Fruit fly (Drosophila melanogaster) whole organism, embryonic: ENCODE data around the gene CG43999.
A peak's percentile ranks its signal among the peaks of the same experiment; 100 is the strongest.

ENCODE experiments used
- ATbp ChIP-seq: fragments of 200-800 bp; sonication (Bioruptor generic); optimal IDR thresholded peaks from 2 replicates; lab custom pipeline; 2017; ENCODE audit warnings: missing biosample characterization, mild to moderate bottlenecking, missing genetic modification characterization, missing genetic modification reagents
- Atf3 ChIP-seq: fragments of 200-800 bp; sonication (Bioruptor generic); optimal IDR thresholded peaks from 3 replicates; lab custom pipeline; 2016; ENCODE audit warnings: missing biosample characterization, missing genetic modification characterization
- Awh ChIP-seq: fragments of 200-800 bp; sonication (Bioruptor generic); IDR thresholded peaks from 2 replicates; pipeline ENCODE4, ENCODE4 v1.3.6; 2022; ENCODE audit warnings: missing biosample characterization, missing genetic modification characterization
- BEAF-32 ChIP-seq: fragments of 200-800 bp; sonication (Bioruptor generic); optimal IDR thresholded peaks from 3 replicates; lab custom pipeline; 2017; ENCODE audit warnings: missing biosample characterization, missing genetic modification characterization, mild to moderate bottlenecking, moderate library complexity, missing genetic modification reagents
- CG1024 ChIP-seq: fragments of 200-800 bp; sonication (Bioruptor generic); IDR thresholded peaks from 2 replicates; pipeline ENCODE4 v1.3.6; 2022; ENCODE audit warnings: missing biosample characterization, missing genetic modification characterization
- CG10321 ChIP-seq: fragments of 200-800 bp; sonication (Bioruptor generic); IDR thresholded peaks from 2 replicates; pipeline ENCODE4 v1.3.6; 2022; ENCODE audit warnings: missing biosample characterization, missing genetic modification characterization
- CG10543 ChIP-seq: fragments of 200-800 bp; sonication (Bioruptor generic); optimal IDR thresholded peaks from 3 replicates; lab custom pipeline; 2017; ENCODE audit warnings: missing biosample characterization, mild to moderate bottlenecking, missing genetic modification characterization, moderate library complexity
- CG11504 ChIP-seq: fragments of 200-800 bp; sonication (Bioruptor generic); optimal IDR thresholded peaks from 3 replicates; lab custom pipeline; 2019; ENCODE audit warnings: missing biosample characterization, mild to moderate bottlenecking, missing genetic modification characterization, moderate library complexity
- CG11560 ChIP-seq: fragments of 200-800 bp; sonication (Bioruptor generic); IDR thresholded peaks from 3 replicates; pipeline ENCODE4 v1.3.6; 2022; ENCODE audit warnings: missing biosample characterization, missing genetic modification characterization
- CG12769 ChIP-seq: fragments of 200-800 bp; sonication (Bioruptor generic); optimal IDR thresholded peaks from 2 replicates; lab custom pipeline; 2019; ENCODE audit warnings: missing biosample characterization, mild to moderate bottlenecking, missing genetic modification characterization, moderate library complexity
- CG14667 ChIP-seq: fragments of 200-800 bp; sonication (Bioruptor generic); IDR thresholded peaks from 2 replicates; pipeline ENCODE4 v1.3.6; 2022; ENCODE audit warnings: missing biosample characterization, missing genetic modification characterization
- CG1603 ChIP-seq: fragments of 200-800 bp; sonication (Bioruptor generic); optimal IDR thresholded peaks from 2 replicates; lab custom pipeline; 2019; ENCODE audit warnings: missing biosample characterization, mild to moderate bottlenecking, missing genetic modification characterization, moderate library complexity
- CG17385 ChIP-seq: fragments of 200-800 bp; sonication (Bioruptor generic); optimal IDR thresholded peaks from 3 replicates; lab custom pipeline; 2018; ENCODE audit warnings: missing biosample characterization, mild to moderate bottlenecking, missing genetic modification characterization
- CG17829 ChIP-seq: fragments of 200-800 bp; optimal IDR thresholded peaks from 2 replicates; lab custom pipeline; 2019; ENCODE audit warnings: missing biosample characterization, mild to moderate bottlenecking, missing genetic modification characterization, moderate library complexity
- CG18619 ChIP-seq: fragments of 200-800 bp; sonication (Bioruptor generic); optimal IDR thresholded peaks from 3 replicates; lab custom pipeline; 2017; ENCODE audit warnings: missing biosample characterization, mild to moderate bottlenecking, missing genetic modification characterization
- CG2199 ChIP-seq: fragments of 200-800 bp; sonication (Bioruptor generic); IDR thresholded peaks from 3 replicates; pipeline ENCODE4 v1.3.6; 2022; ENCODE audit warnings: missing biosample characterization, missing genetic modification characterization
- CG31365 ChIP-seq: fragments of 200-800 bp; sonication (Bioruptor generic); optimal IDR thresholded peaks from 2 replicates; lab custom pipeline; 2018; ENCODE audit warnings: missing biosample characterization, mild to moderate bottlenecking, missing genetic modification characterization
- CG31441 ChIP-seq: fragments of 200-800 bp; sonication (Bioruptor generic); IDR thresholded peaks from 2 replicates; pipeline ENCODE4 v1.3.6; 2022; ENCODE audit warnings: missing biosample characterization, missing genetic modification characterization
- CG3847 ChIP-seq: fragments of 200-800 bp; sonication (Bioruptor generic); IDR thresholded peaks from 2 replicates; pipeline ENCODE4 v1.3.6; 2022; ENCODE audit warnings: missing biosample characterization, missing genetic modification characterization
- CG4404 ChIP-seq: fragments of 200-800 bp; sonication (Bioruptor generic); IDR thresholded peaks from 2 replicates; pipeline ENCODE4 v1.3.6; 2022; ENCODE audit warnings: missing biosample characterization, missing genetic modification characterization
- CG7556 ChIP-seq: fragments of 200-800 bp; sonication (Bioruptor generic); optimal IDR thresholded peaks from 2 replicates; lab custom pipeline; 2017; ENCODE audit warnings: missing biosample characterization, mild to moderate bottlenecking, missing genetic modification characterization
- CG7987 ChIP-seq: fragments of 200-800 bp; sonication (Bioruptor generic); optimal IDR thresholded peaks from 2 replicates; lab custom pipeline; 2018; ENCODE audit warnings: missing biosample characterization, mild to moderate bottlenecking, missing genetic modification characterization, moderate library complexity
- CkIIα-i1 ChIP-seq: fragments of 200-800 bp; sonication (Bioruptor generic); IDR thresholded peaks from 2 replicates; pipeline ENCODE4 v1.3.6; 2022; ENCODE audit warnings: missing biosample characterization, missing genetic modification characterization
- D ChIP-seq, 2 experiments: fragments of 200-800 bp in 1 of 2; fragments of >200 bp in 1 of 2; sonication (Bioruptor generic) in 1 of 2; optimal IDR thresholded peaks; 2 replicates in 1 of 2; 3 replicates in 1 of 2; lab custom pipeline; 2017; ENCODE audit warnings: mild to moderate bottlenecking in 1 of 2, missing biosample characterization in 1 of 2, missing genetic modification characterization in 1 of 2, missing genetic modification reagents in 1 of 2
- Ets65A ChIP-seq: fragments of 200-800 bp; sonication (Bioruptor generic); peaks from one replicate; lab custom pipeline; 2016; ENCODE audit warnings: missing biosample characterization, missing genetic modification characterization
- Fer2 ChIP-seq: fragments of 200-800 bp; sonication (Bioruptor generic); optimal IDR thresholded peaks from 2 replicates; lab custom pipeline; 2018; ENCODE audit warnings: missing biosample characterization, mild to moderate bottlenecking, missing genetic modification characterization, moderate library complexity
- H2.0 ChIP-seq: fragments of 200-800 bp; sonication (Bioruptor generic); IDR thresholded peaks from 2 replicates; pipeline ENCODE4 v1.3.6; 2022; ENCODE audit warnings: missing biosample characterization, missing genetic modification characterization
- HHEX ChIP-seq: fragments of 200-800 bp; sonication (Bioruptor generic); optimal IDR thresholded peaks from 3 replicates; lab custom pipeline; 2017; ENCODE audit warnings: missing biosample characterization, mild to moderate bottlenecking, missing genetic modification characterization, missing genetic modification reagents
- HLH3B ChIP-seq: fragments of 200-800 bp; sonication (Bioruptor generic); IDR thresholded peaks from 2 replicates; pipeline ENCODE4 v1.3.6; 2022; ENCODE audit warnings: missing biosample characterization, missing genetic modification characterization
- Hsf ChIP-seq: fragments of 200-800 bp; sonication (Bioruptor generic); optimal IDR thresholded peaks from 3 replicates; lab custom pipeline; 2016; ENCODE audit warnings: missing biosample characterization, missing genetic modification characterization
- Jarid2 ChIP-seq: fragments of 200-800 bp; sonication (Bioruptor generic); optimal IDR thresholded peaks from 3 replicates; lab custom pipeline; 2017; ENCODE audit warnings: mild to moderate bottlenecking, missing biosample characterization, missing genetic modification reagents, missing genetic modification characterization
- Neu2 ChIP-seq: fragments of 200-800 bp; sonication (Bioruptor generic); optimal IDR thresholded peaks from 3 replicates; lab custom pipeline; 2016; ENCODE audit warnings: missing biosample characterization, missing genetic modification characterization, borderline replicate concordance
- Opbp ChIP-seq: fragments of 200-800 bp; sonication (Bioruptor generic); IDR thresholded peaks from 3 replicates; pipeline ENCODE4 v1.3.6; 2022; ENCODE audit warnings: missing biosample characterization, missing genetic modification characterization; ENCODE audit not compliant: partially characterized antibody
- Poxn ChIP-seq: fragments of 200-800 bp; sonication (Bioruptor generic); IDR thresholded peaks from 2 replicates; pipeline ENCODE4 v1.3.6; 2022; ENCODE audit warnings: missing biosample characterization, missing genetic modification characterization
- Ptx1 ChIP-seq: fragments of 200-800 bp; sonication (Bioruptor generic); IDR thresholded peaks from 2 replicates; pipeline ENCODE4 v1.3.6; 2022; ENCODE audit warnings: missing biosample characterization, missing genetic modification characterization
- ap ChIP-seq: fragments of 200-800 bp; sonication (Bioruptor generic); IDR thresholded peaks from 2 replicates; pipeline ENCODE4 v1.3.6; 2022; ENCODE audit warnings: missing biosample characterization, missing genetic modification characterization
- crol ChIP-seq: fragments of 200-800 bp; sonication (Bioruptor generic); IDR thresholded peaks from 2 replicates; pipeline ENCODE4 v1.3.6; 2022; ENCODE audit warnings: missing biosample characterization, missing genetic modification characterization
- ems ChIP-seq: fragments of 200-800 bp; sonication (Bioruptor generic); optimal IDR thresholded peaks from 3 replicates; lab custom pipeline; 2016; ENCODE audit warnings: missing biosample characterization, missing genetic modification characterization
- en ChIP-seq: fragments of 200-800 bp; sonication (Bioruptor generic); optimal IDR thresholded peaks from 2 replicates; lab custom pipeline; 2016; ENCODE audit warnings: missing biosample characterization, missing genetic modification characterization
- esg ChIP-seq: fragments of 200-800 bp; sonication (Bioruptor generic); conservative IDR thresholded peaks from 2 replicates; pipeline ENCODE4 v1.3.6; 2022; ENCODE audit warnings: missing biosample characterization, missing genetic modification characterization
- fru ChIP-seq: fragments of >200 bp; optimal IDR thresholded peaks from 2 replicates; lab custom pipeline; 2017
- gsb-n ChIP-seq: fragments of 200-800 bp; sonication (Bioruptor generic); optimal IDR thresholded peaks from 3 replicates; lab custom pipeline; 2018; ENCODE audit warnings: missing biosample characterization, mild to moderate bottlenecking, missing genetic modification characterization
- kay ChIP-seq: fragments of 200-800 bp; sonication (Bioruptor generic); optimal IDR thresholded peaks from 2 replicates; lab custom pipeline; 2016; ENCODE audit warnings: missing biosample characterization, missing genetic modification characterization
- pfk ChIP-seq: fragments of 200-800 bp; sonication (Bioruptor generic); optimal IDR thresholded peaks from 2 replicates; lab custom pipeline; 2018; ENCODE audit warnings: missing biosample characterization, mild to moderate bottlenecking, missing genetic modification characterization, moderate library complexity
- sc ChIP-seq, 3 experiments: fragments of >200 bp in 2 of 3; fragments of 200-800 bp in 1 of 3; sonication (Bioruptor generic) in 1 of 3; optimal IDR thresholded peaks; 2 replicates in 2 of 3; 3 replicates in 1 of 3; lab custom pipeline; 2017; ENCODE audit warnings: mild to moderate bottlenecking in 1 of 3, missing biosample characterization in 1 of 3, missing genetic modification characterization in 1 of 3, missing genetic modification reagents in 1 of 3
- sens ChIP-seq: fragments of 200-800 bp; sonication (Bioruptor generic); peaks from one replicate; lab custom pipeline; 2016; ENCODE audit warnings: missing biosample characterization, missing genetic modification characterization
- seq ChIP-seq: fragments of 200-800 bp; sonication (Bioruptor generic); IDR thresholded peaks from 2 replicates; pipeline ENCODE4 v1.3.6; 2022; ENCODE audit warnings: missing biosample characterization, missing genetic modification characterization
- shn ChIP-seq: fragments of 200-800 bp; sonication (Bioruptor generic); optimal IDR thresholded peaks from 3 replicates; lab custom pipeline; 2016; ENCODE audit warnings: missing biosample characterization, missing genetic modification characterization
- ttk ChIP-seq: fragments of 200-800 bp; sonication (Bioruptor generic); IDR thresholded peaks from 2 replicates; pipeline ENCODE4 v2.1.2; 2022; ENCODE audit warnings: missing biosample characterization, missing genetic modification characterization
- zen2 ChIP-seq: fragments of 200-800 bp; sonication (Bioruptor generic); IDR thresholded peaks from 3 replicates; pipeline ENCODE4 v1.3.6; 2022; ENCODE audit warnings: missing biosample characterization, missing genetic modification characterization; ENCODE audit not compliant: partially characterized antibody
- zf30C ChIP-seq: fragments of 200-800 bp; sonication (Bioruptor generic); optimal IDR thresholded peaks from 3 replicates; lab custom pipeline; 2018; ENCODE audit warnings: missing biosample characterization, mild to moderate bottlenecking, missing genetic modification characterization
- zfh2 ChIP-seq: fragments of 200-800 bp; sonication (Bioruptor generic); optimal IDR thresholded peaks from 2 replicates; lab custom pipeline; 2016; ENCODE audit warnings: missing biosample characterization, missing genetic modification characterization

CG43999 gene

DNA sequence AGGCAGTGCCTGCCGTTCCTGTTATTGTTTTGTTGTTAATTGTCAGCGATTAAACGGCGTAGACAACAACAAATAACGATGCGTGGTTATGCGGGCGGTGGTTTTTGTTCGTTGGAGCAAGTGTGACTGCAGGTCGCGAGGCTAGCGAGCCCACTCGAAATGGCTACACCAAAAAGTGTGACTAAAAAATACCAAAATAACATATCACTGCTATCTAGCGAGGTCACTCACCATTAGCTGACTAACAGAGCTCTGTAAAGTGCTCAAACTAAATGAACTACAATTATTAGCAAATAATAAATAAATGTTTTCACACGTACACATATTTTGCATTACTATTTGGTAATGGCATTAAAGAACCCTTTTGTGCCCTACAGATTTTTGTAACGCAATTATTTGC lies 38.9 kb downstream of the CG43999 start, which contains the start of gene Pli (continued):
- TF ChIP-seq D (optimal IDR thresholded peaks at IDR 0.05; lab: Kevin White, UChicago) (no peak), D (GFP tag; optimal IDR thresholded peaks at IDR 0.05; lab: Kevin White, UChicago) (no peak), CG4404 (GFP tag; lab: Robert Waterston, UW) (no peak), zf30C (GFP tag; lab: Kevin White, UChicago) (no peak), BEAF-32 (peak; percentile 47), crol (GFP tag; lab: Robert Waterston, UW) (no peak), CG3847 (no peak), CG17829 (tag; lab: Kevin White, UChicago) (peak; percentile 31), CG11560 (tag; lab: Robert Waterston, UW) (no peak), esg (GFP tag; lab: Robert Waterston, UW) (no peak), CG7987 (GFP tag; lab: Kevin White, UChicago) (peak; percentile 38), Neu2 (GFP tag; lab: Kevin White, UChicago) (no peak), ttk (GFP tag; lab: Robert Waterston, UW) (no peak), ems (GFP tag; lab: Kevin White, UChicago) (no peak), CG14667 (no peak), Ets65A (GFP tag; lab: Kevin White, UChicago) (peak; percentile 28), kay (GFP tag; lab: Kevin White, UChicago) (no peak), CkIIα-i1 (GFP tag; lab: Robert Waterston, UW) (no peak), CG12769 (tag; lab: Kevin White, UChicago) (peak; percentile 34), CG10321 (no peak), ATbp (GFP tag; lab: Kevin White, UChicago) (no peak), CG18619 (GFP tag; lab: Kevin White, UChicago) (no peak), CG17385 (peak; percentile 7), shn (GFP tag; lab: Kevin White, UChicago) (no peak), Poxn (GFP tag; lab: Robert Waterston, UW) (no peak), HHEX (no peak), CG10543 (GFP tag; lab: Kevin White, UChicago) (peak; percentile 52), Fer2 (no peak), Atf3 (GFP tag; lab: Kevin White, UChicago) (no peak), CG1024 (GFP tag; lab: Robert Waterston, UW) (no peak), CG1603 (peak; percentile 80), seq (GFP tag; lab: Robert Waterston, UW) (no peak), CG31365 (tag; lab: Kevin White, UChicago) (no peak), sens (peak; percentile 84), CG11504 (tag; lab: Kevin White, UChicago) (peak; percentile 39), HLH3B (GFP tag; lab: Robert Waterston, UW) (no peak), Ptx1 (GFP tag; lab: Robert Waterston, UW) (no peak), ap (GFP tag; lab: Robert Waterston, UW) (no peak), CG31441 (GFP tag; lab: Robert Waterston, UW) (no peak), CG2199 (GFP tag; lab: Robert Waterston, UW) (no peak), fru (lab: Kevin White, UChicago) (no peak), Awh (GFP tag; lab: Robert Waterston, UW) (no peak), Jarid2 (GFP tag; lab: Kevin White, UChicago) (peak; percentile 97), gsb-n (tag; lab: Kevin White, UChicago) (no peak), pfk (no peak), zen2 (GFP tag; lab: Robert Waterston, UW) (no peak), en (GFP tag; lab: Kevin White, UChicago) (no peak), Opbp (GFP tag; lab: Robert Waterston, UW) (no peak), CG7556 (GFP tag; lab: Kevin White, UChicago) (no peak), H2.0 (GFP tag; lab: Robert Waterston, UW) (no peak), zfh2 (GFP tag; lab: Kevin White, UChicago) (no peak), sc (optimal IDR thresholded peaks at IDR 0.05; lab: Kevin White, UChicago) (no peak), sc (GFP tag; optimal IDR thresholded peaks at IDR 0.05; lab: Kevin White, UChicago) (no peak), Hsf (GFP tag; lab: Kevin White, UChicago) (no peak)
